Fruit fly (Drosophila melanogaster) whole organism, pupa: ENCODE data around the gene AOX3.

ENCODE experiments used
- CG15710 ChIP-seq: fragments of 200-800 bp; sonication (Bioruptor generic); optimal IDR thresholded peaks from 2 replicates; lab custom pipeline; 2018; ENCODE audit warnings: missing biosample characterization, mild to moderate bottlenecking, missing genetic modification characterization, moderate library complexity
- Snoo ChIP-seq: fragments of 200-800 bp; sonication (Bioruptor generic); optimal IDR thresholded peaks from 3 replicates; lab custom pipeline; 2017; ENCODE audit warnings: missing biosample characterization, mild to moderate bottlenecking, missing genetic modification characterization, inconsistent platforms
- gl ChIP-seq: fragments of 200-800 bp; sonication (Bioruptor generic); optimal IDR thresholded peaks from 2 replicates; lab custom pipeline; 2018; ENCODE audit warnings: missing biosample characterization, mild to moderate bottlenecking, missing genetic modification characterization

dm6 chr3R:15536918-15537716 is 10.9 kb downstream of the AOX3 start, which contains the start of gene AOX1:
- no peak for TF ChIP-seq Snoo (tag; lab: Kevin White, UChicago)
- no peak for TF ChIP-seq gl (tag; lab: Kevin White, UChicago)
- TF ChIP-seq CG15710 (tag; lab: Kevin White, UChicago), result no peak
